Worm (Caenorhabditis elegans): ENCODE measurements around the gene cest-17.
A peak's percentile ranks its signal among the peaks of the same experiment; 100 is the strongest.

The cest-17 gene

ce11 chrV:8247311-8248105 lies 44.4 kb downstream of the cest-17 start:
- no peak for TF ChIP-seq dao-5 (tag; optimal IDR thresholded peaks at IDR 0.05)
- peak; percentile 47 for TF ChIP-seq W03F9.2 (tag; optimal IDR thresholded peaks at IDR 0.05)
- no peak for TF ChIP-seq him-1 (tag; optimal IDR thresholded peaks at IDR 0.05)

DNA sequence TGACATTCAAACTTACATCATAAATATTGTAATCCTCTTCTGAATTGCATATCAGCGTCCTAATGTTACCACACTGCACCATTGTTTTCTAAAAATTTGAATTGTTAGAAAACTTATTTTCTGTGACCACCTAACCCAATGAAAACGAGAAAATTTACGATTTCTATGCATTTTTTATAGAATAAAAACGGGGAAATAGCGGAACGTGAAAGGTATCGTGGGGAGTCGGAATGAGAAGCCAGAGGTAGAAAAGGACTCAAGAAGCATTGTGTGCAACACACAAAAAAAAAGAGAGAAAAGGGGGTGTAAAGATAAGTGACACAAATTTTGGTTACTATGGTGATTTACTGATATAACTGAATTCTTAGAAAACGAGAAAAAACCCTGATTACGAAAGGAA lies 47.1 kb downstream of the cest-17 start, which contains the start of gene C16D9.6:
Gene C16D9.6, minus strand, starts transcription at position 101 of the 400 bp plus-strand sequence.
- no peak for TF ChIP-seq him-1 (tag; optimal IDR thresholded peaks at IDR 0.05)
- no peak for TF ChIP-seq W03F9.2 (tag; optimal IDR thresholded peaks at IDR 0.05)
- TF ChIP-seq dao-5 (tag; optimal IDR thresholded peaks at IDR 0.05): no peak

DNA sequence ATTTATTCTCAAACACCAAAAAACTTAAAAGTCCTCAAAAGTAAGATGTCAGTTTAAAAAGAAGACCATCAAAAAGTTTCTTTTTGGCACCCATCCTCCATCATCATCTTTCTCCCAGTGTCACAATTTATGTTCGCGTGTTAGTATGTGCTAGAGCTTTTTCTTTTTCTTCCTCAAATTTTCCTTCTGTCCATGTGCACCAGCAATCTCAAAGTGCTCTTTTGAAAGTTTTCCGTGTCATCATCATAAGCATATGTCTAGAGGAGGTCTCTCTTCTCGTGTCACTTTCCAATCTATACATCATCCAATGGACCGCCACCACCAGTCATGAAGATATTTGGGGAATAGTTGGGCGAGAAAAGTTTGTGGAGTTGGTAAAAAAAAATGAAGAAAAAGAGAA lies 47.9 kb downstream of the cest-17 start:
- TF ChIP-seq W03F9.2 (tag; optimal IDR thresholded peaks at IDR 0.05): no peak

- TF ChIP-seq dao-5 (tag; optimal IDR thresholded peaks at IDR 0.05) (no peak), him-1 (tag; optimal IDR thresholded peaks at IDR 0.05) (no peak), W03F9.2 (tag; optimal IDR thresholded peaks at IDR 0.05) (no peak)
These were observed 49.4 kb downstream of the cest-17 start for ce11 chrV:8252532-8252931.

DNA sequence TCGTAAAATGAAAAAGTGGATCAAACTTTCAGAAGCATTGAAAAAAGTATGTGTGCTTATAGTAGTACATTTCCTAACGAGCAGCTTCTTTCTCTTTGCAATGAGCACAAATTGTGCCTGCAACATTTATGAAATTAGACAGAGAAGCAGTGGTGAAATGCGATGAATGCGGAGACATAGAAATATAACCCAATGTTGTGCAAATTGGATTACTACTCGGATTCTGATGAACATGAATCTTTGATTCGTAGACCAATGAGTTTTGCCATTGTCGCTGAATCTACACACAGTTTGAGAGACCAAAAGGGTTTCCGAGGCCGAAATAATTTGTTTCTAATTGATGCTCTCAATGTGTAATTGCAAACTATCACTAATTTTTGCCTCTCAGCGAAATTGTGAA lies 50.8 kb downstream of the cest-17 start:
- TF ChIP-seq dao-5 (tag; optimal IDR thresholded peaks at IDR 0.05) (no peak), W03F9.2 (tag; optimal IDR thresholded peaks at IDR 0.05) (no peak), him-1 (tag; optimal IDR thresholded peaks at IDR 0.05) (no peak)

DNA sequence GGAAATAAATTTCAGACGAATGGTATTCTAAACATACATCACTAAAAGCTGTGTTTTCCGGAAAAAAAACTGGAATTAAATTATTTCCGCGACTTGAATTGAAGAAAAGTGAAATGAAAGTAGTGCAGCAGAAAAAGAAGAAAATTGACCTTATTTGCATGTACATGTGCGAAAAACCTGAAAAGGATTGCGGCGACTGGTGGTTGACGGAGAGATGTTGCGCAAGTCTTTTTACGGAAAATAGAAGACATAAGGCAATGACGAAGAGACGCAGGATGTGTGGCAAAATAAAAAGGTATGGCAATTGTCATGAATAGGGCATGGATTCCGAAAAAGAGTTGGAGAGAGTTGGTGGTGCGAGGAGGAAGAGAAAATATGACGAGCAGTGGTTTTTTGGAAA lies 51.8 kb downstream of the cest-17 start:
- TF ChIP-seq W03F9.2 (tag; optimal IDR thresholded peaks at IDR 0.05) (no peak), him-1 (tag; optimal IDR thresholded peaks at IDR 0.05) (no peak), dao-5 (tag; optimal IDR thresholded peaks at IDR 0.05) (no peak)
